Worm (Caenorhabditis elegans): ENCODE results near the gene wrt-3.
A peak's percentile ranks its signal among the peaks of the same experiment; 100 is the strongest.

Gene wrt-3

DNA sequence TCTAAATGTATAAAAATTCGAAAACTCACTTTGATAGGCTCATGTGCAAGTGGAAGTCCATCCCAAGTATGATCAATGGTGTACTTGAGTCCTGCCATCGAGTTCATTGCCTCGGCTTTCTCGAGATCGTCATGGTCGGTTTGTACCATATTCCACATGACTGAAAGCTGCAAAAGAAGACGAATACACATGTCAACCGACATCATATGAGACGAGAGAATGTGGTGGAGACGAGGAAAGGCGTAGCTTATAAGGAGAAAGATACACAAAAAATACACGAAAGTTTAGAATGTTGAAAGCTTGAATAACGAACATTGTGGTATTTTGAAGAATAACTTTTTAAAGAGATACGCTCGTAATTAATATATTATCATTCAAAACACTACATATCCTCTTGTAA lies 35.6 kb upstream of the wrt-3 start, which contains the start of gene C33A12.3:
C33A12.3 (minus strand) TSS at position 167 of the 400 bp plus-strand sequence.
- TF ChIP-seq ZK546.5 (tag; optimal IDR thresholded peaks at IDR 0.05) (no peak), jun-1 (tag; optimal IDR thresholded peaks at IDR 0.05) (no peak), daf-12 (tag; optimal IDR thresholded peaks at IDR 0.05) (no peak), aly-2 (tag; optimal IDR thresholded peaks at IDR 0.05) (no peak), elt-3 (tag; optimal IDR thresholded peaks at IDR 0.05) (no peak), unc-39 (tag; optimal IDR thresholded peaks at IDR 0.05) (no peak), nhr-43 (tag; optimal IDR thresholded peaks at IDR 0.05; ENCODE audit: poor library complexity, severe bottlenecking) (no peak), elt-2 (tag; optimal IDR thresholded peaks at IDR 0.05) (no peak), fkh-10 (GFP tag; optimal IDR thresholded peaks at IDR 0.05) (no peak), nhr-237 (tag; optimal IDR thresholded peaks at IDR 0.05) (no peak), fos-1 (tag; optimal IDR thresholded peaks at IDR 0.05) (no peak), sea-2 (GFP tag; optimal IDR thresholded peaks at IDR 0.05) (no peak), hmg-11 (tag; optimal IDR thresholded peaks at IDR 0.05) (no peak), unc-62 (GFP tag; optimal IDR thresholded peaks at IDR 0.05) (no peak), eor-1 (tag; optimal IDR thresholded peaks at IDR 0.05) (no peak)

DNA sequence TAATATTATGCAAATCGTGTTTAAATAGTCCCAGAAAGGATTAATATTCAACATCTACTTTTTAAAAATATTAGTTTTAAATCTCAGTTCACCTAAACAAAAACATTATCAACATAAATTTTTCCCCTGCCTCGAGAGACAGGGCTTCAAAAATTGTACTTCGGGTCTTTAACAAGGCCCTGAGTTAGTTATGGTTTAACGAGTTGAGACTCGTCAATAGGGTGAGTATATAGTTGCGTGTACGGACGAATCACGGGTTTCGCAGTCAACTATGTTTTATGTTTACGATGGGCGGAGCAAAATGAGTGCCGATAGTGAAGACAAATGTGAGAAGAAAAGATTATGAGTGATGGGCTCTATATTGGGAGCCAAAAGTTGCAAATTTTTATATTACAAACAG lies 34.4 kb upstream of the wrt-3 start:
- no peak for TF ChIP-seq lin-39 (tag; optimal IDR thresholded peaks at IDR 0.05)
- peak; percentile 67 for TF ChIP-seq snpc-4 (tag; optimal IDR thresholded peaks at IDR 0.05)
- TF ChIP-seq ceh-28 (tag; optimal IDR thresholded peaks at IDR 0.05), result no peak
- TF ChIP-seq R02D3.7 (tag; optimal IDR thresholded peaks at IDR 0.05), result no peak
- TF ChIP-seq ceh-16 (tag; optimal IDR thresholded peaks at IDR 0.05), result no peak
- TF ChIP-seq jun-1 (tag; optimal IDR thresholded peaks at IDR 0.05), result no peak
- no peak for TF ChIP-seq fkh-10 (GFP tag; optimal IDR thresholded peaks at IDR 0.05)
- no peak for TF ChIP-seq fos-1 (tag; optimal IDR thresholded peaks at IDR 0.05)
- TF ChIP-seq ZK546.5 (tag; optimal IDR thresholded peaks at IDR 0.05), result no peak
- no peak for TF ChIP-seq nhr-23 (tag; optimal IDR thresholded peaks at IDR 0.05)
- TF ChIP-seq nhr-43 (tag; optimal IDR thresholded peaks at IDR 0.05; ENCODE audit: poor library complexity, severe bottlenecking), result no peak
- no peak for TF ChIP-seq lin-15B (tag; optimal IDR thresholded peaks at IDR 0.05)
- no peak for TF ChIP-seq ama-1 (optimal IDR thresholded peaks at IDR 0.05)
- peak; percentile 23 for TF ChIP-seq pha-4 (tag; optimal IDR thresholded peaks at IDR 0.05)
- no peak for TF ChIP-seq nhr-237 (tag; optimal IDR thresholded peaks at IDR 0.05)
- TF ChIP-seq nhr-12 (tag; optimal IDR thresholded peaks at IDR 0.05), result no peak
- TF ChIP-seq pqm-1 (tag; optimal IDR thresholded peaks at IDR 0.05), result peak; percentile 40
- TF ChIP-seq lsy-12 (tag; optimal IDR thresholded peaks at IDR 0.05), result no peak
- no peak for TF ChIP-seq nhr-67 (tag; optimal IDR thresholded peaks at IDR 0.05)
- no peak for TF ChIP-seq tbx-2 (tag; optimal IDR thresholded peaks at IDR 0.05)
- no peak for TF ChIP-seq egl-27 (tag; optimal IDR thresholded peaks at IDR 0.05)
- TF ChIP-seq elt-2 (tag; optimal IDR thresholded peaks at IDR 0.05), result peak; percentile 43
- no peak for TF ChIP-seq ztf-4 (tag; optimal IDR thresholded peaks at IDR 0.05)
- TF ChIP-seq ceh-82 (tag; optimal IDR thresholded peaks at IDR 0.05), result no peak
- no peak for TF ChIP-seq nhr-28 (tag; optimal IDR thresholded peaks at IDR 0.05)
- no peak for TF ChIP-seq zag-1 (tag; optimal IDR thresholded peaks at IDR 0.05)
- TF ChIP-seq mdl-1 (tag; optimal IDR thresholded peaks at IDR 0.05), result no peak
- TF ChIP-seq sea-2 (GFP tag; optimal IDR thresholded peaks at IDR 0.05), result no peak
- no peak for TF ChIP-seq eor-1 (tag; optimal IDR thresholded peaks at IDR 0.05)
- TF ChIP-seq daf-12 (tag; optimal IDR thresholded peaks at IDR 0.05), result no peak
- no peak for TF ChIP-seq nhr-25 (tag; optimal IDR thresholded peaks at IDR 0.05)
- TF ChIP-seq hmg-11 (tag; optimal IDR thresholded peaks at IDR 0.05), result no peak
- TF ChIP-seq nhr-76 (tag; optimal IDR thresholded peaks at IDR 0.05), result no peak

DNA sequence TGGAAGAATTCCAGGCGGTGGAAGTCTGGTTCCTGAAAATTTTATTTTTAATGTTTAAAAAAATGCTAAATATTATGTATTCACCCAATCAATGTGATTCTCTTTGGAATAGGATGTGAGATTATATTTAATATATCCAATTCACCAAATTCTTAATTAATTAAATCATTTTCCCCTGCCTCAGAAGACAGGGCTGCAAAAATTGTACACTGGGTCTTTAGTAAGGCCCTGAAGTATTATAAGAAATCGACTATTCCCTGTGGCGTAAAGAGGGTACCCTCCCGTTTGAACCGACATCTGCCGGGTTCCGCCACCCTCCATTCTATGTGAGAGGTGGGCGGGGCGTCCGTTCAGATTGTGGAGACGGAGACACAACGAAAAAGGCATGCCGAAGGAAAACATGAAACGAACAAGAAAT lies 34.0 kb upstream of the wrt-3 start:
- TF ChIP-seq lin-39 (tag; optimal IDR thresholded peaks at IDR 0.05) (peak; percentile 37), aly-2 (tag; optimal IDR thresholded peaks at IDR 0.05) (no peak), mdl-1 (tag; optimal IDR thresholded peaks at IDR 0.05) (peak; percentile 47), fkh-10 (GFP tag; optimal IDR thresholded peaks at IDR 0.05) (peak; percentile 32), nhr-43 (tag; optimal IDR thresholded peaks at IDR 0.05; ENCODE audit: poor library complexity, severe bottlenecking) (peak; percentile 64), nhr-23 (tag; optimal IDR thresholded peaks at IDR 0.05) (peak; percentile 73), unc-39 (tag; optimal IDR thresholded peaks at IDR 0.05) (no peak), tbx-2 (tag; optimal IDR thresholded peaks at IDR 0.05) (peak; percentile 68), ceh-16 (tag; optimal IDR thresholded peaks at IDR 0.05) (no peak), nhr-12 (tag; optimal IDR thresholded peaks at IDR 0.05) (no peak), eor-1 (tag; optimal IDR thresholded peaks at IDR 0.05) (no peak), nhr-237 (tag; optimal IDR thresholded peaks at IDR 0.05) (no peak), unc-62 (GFP tag; optimal IDR thresholded peaks at IDR 0.05) (peak; percentile 20), nhr-28 (tag; optimal IDR thresholded peaks at IDR 0.05) (peak; percentile 59), fkh-2 (tag; optimal IDR thresholded peaks at IDR 0.05) (no peak), ztf-4 (tag; optimal IDR thresholded peaks at IDR 0.05) (no peak), elt-1 (tag; optimal IDR thresholded peaks at IDR 0.05) (no peak), lsy-12 (tag; optimal IDR thresholded peaks at IDR 0.05) (peak; percentile 83), pha-4 (tag; optimal IDR thresholded peaks at IDR 0.05) (peak; percentile 43), fos-1 (tag; optimal IDR thresholded peaks at IDR 0.05) (peak; percentile 1), snpc-4 (tag; optimal IDR thresholded peaks at IDR 0.05) (peak; percentile 99), ceh-9 (tag; optimal IDR thresholded peaks at IDR 0.05) (no peak), nhr-25 (tag; optimal IDR thresholded peaks at IDR 0.05) (peak; percentile 92), nhr-76 (tag; optimal IDR thresholded peaks at IDR 0.05) (peak; percentile 55), sea-2 (GFP tag; optimal IDR thresholded peaks at IDR 0.05) (no peak), nhr-67 (tag; optimal IDR thresholded peaks at IDR 0.05) (no peak), egl-5 (tag; optimal IDR thresholded peaks at IDR 0.05) (peak; percentile 59), nhr-77 (tag; optimal IDR thresholded peaks at IDR 0.05) (no peak), elt-3 (tag; optimal IDR thresholded peaks at IDR 0.05) (no peak), ceh-82 (tag; optimal IDR thresholded peaks at IDR 0.05) (peak; percentile 76), lin-15B (tag; optimal IDR thresholded peaks at IDR 0.05) (peak; percentile 41), nfya-1 (tag; optimal IDR thresholded peaks at IDR 0.05; ENCODE audit: insufficient read depth) (peak; percentile 90), ama-1 (optimal IDR thresholded peaks at IDR 0.05) (peak; percentile 94), ceh-28 (tag; optimal IDR thresholded peaks at IDR 0.05) (peak; percentile 59), jun-1 (tag; optimal IDR thresholded peaks at IDR 0.05) (peak; percentile 28), skn-1 (tag; optimal IDR thresholded peaks at IDR 0.05) (no peak)
